Worm (Caenorhabditis elegans) whole organism, young adult: Measurements from ENCODE around the gene srxa-19.

Source experiments
- B0019.2 ChIP-seq: fragments of 200-800 bp; sonication (Bioruptor generic); conservative IDR thresholded peaks from 2 replicates; pipeline ENCODE4 v1.3.6; 2022; ENCODE audit warnings: missing genetic modification reagents, missing genetic modification characterization, missing compliant biosample characterization
- B0336.3 ChIP-seq: fragments of 200-800 bp; sonication (Bioruptor generic); IDR thresholded peaks from 2 replicates; pipeline ENCODE4 v1.3.6; 2022; ENCODE audit warnings: missing genetic modification characterization, missing compliant biosample characterization
- F10E7.11 ChIP-seq: sonication (generic microtip); optimal IDR thresholded peaks from 2 replicates; lab custom pipeline; 2017; ENCODE audit warnings: mild to moderate bottlenecking, missing genetic modification characterization, moderate library complexity, missing compliant biosample characterization
- F22D6.2 ChIP-seq: sonication (generic microtip); optimal IDR thresholded peaks from 2 replicates; lab custom pipeline; 2016; ENCODE audit warnings: mild to moderate bottlenecking, missing genetic modification characterization, missing compliant biosample characterization
- F23B12.7 ChIP-seq: sonication (generic microtip); optimal IDR thresholded peaks from 2 replicates; lab custom pipeline; 2017; ENCODE audit warnings: missing genetic modification characterization, mild to moderate bottlenecking, missing compliant biosample characterization, antibody characterized with exemption, moderate library complexity; ENCODE audit not compliant: insufficient read depth
- K11D2.4 ChIP-seq: fragments of 200-800 bp; sonication (Bioruptor generic); IDR thresholded peaks from 2 replicates; pipeline ENCODE4 v1.3.6; 2022; ENCODE audit warnings: missing genetic modification reagents, missing genetic modification characterization, missing compliant biosample characterization
- Y79H2A.3 ChIP-seq: fragments of 200-800 bp; sonication (Bioruptor generic); conservative IDR thresholded peaks from 2 replicates; pipeline ENCODE4 v1.3.6; 2022; ENCODE audit warnings: missing genetic modification reagents, missing genetic modification characterization, missing compliant biosample characterization
- ZK185.1 ChIP-seq: sonication (generic microtip); optimal IDR thresholded peaks from 2 replicates; lab custom pipeline; 2016; ENCODE audit warnings: mild to moderate bottlenecking, missing genetic modification characterization, missing compliant biosample characterization; ENCODE audit not compliant: poor library complexity, severe bottlenecking
- akir-1 ChIP-seq: fragments of 200-800 bp; sonication (Bioruptor generic); optimal IDR thresholded peaks from 2 replicates; lab custom pipeline; 2018; ENCODE audit warnings: mild to moderate bottlenecking, missing genetic modification characterization, moderate library complexity, missing compliant biosample characterization
- ama-1 ChIP-seq, 3 experiments: fragments of 150-350 bp in 1 of 3; sonication (generic microtip) in 2 of 3; optimal IDR thresholded peaks; 2 replicates each; lab custom pipeline; 2014 to 2018; ENCODE audit warnings: missing biosample characterization in 2 of 3, missing genetic modification characterization in 2 of 3, missing genetic modification reagents in 2 of 3
- attf-3 ChIP-seq: fragments of 200-800 bp; sonication (Bioruptor generic); conservative IDR thresholded peaks from 2 replicates; pipeline ENCODE4 v1.3.6; 2022; ENCODE audit warnings: missing genetic modification reagents, missing genetic modification characterization, missing compliant biosample characterization
- attf-5 ChIP-seq: fragments of 200-800 bp; sonication (Bioruptor generic); optimal IDR thresholded peaks from 2 replicates; lab custom pipeline; 2018; ENCODE audit warnings: mild to moderate bottlenecking, missing genetic modification characterization, missing compliant biosample characterization
- bed-2 ChIP-seq: fragments of 200-800 bp; sonication (Bioruptor generic); IDR thresholded peaks from 2 replicates; pipeline ENCODE4 v1.3.6; 2022; ENCODE audit warnings: missing genetic modification reagents, missing genetic modification characterization, missing compliant biosample characterization
- cebp-1 ChIP-seq, 2 experiments: fragments of 200-800 bp in 1 of 2; sonication (Bioruptor generic) in 1 of 2; sonication (generic microtip) in 1 of 2; IDR thresholded peaks in 1 of 2; optimal IDR thresholded peaks in 1 of 2; 2 replicates each; pipeline versions ENCODE4 v1.3.6 to Lab custom; 2017 to 2022; ENCODE audit warnings: missing compliant biosample characterization in 2 of 2, missing genetic modification characterization in 2 of 2, mild to moderate bottlenecking in 1 of 2, missing genetic modification reagents in 1 of 2, moderate library complexity in 1 of 2
- ceh-79 ChIP-seq: sonication (generic microtip); optimal IDR thresholded peaks from 2 replicates; lab custom pipeline; 2017; ENCODE audit warnings: mild to moderate bottlenecking, missing genetic modification characterization, missing compliant biosample characterization
- ceh-91 ChIP-seq: fragments of 200-800 bp; sonication (Bioruptor generic); IDR thresholded peaks from 2 replicates; pipeline ENCODE4 v1.3.6; 2022; ENCODE audit warnings: missing genetic modification reagents, missing genetic modification characterization, missing compliant biosample characterization
- die-1 ChIP-seq: sonication (generic microtip); optimal IDR thresholded peaks from 2 replicates; lab custom pipeline; 2016; ENCODE audit warnings: missing genotype, mild to moderate bottlenecking, missing genetic modification characterization, missing compliant biosample characterization
- dpl-1 ChIP-seq: fragments of 150-350 bp; optimal IDR thresholded peaks from 2 replicates; lab custom pipeline; 2014; ENCODE audit warnings: missing biosample characterization, missing genetic modification reagents, missing genetic modification characterization
- egrh-3 ChIP-seq: fragments of 200-800 bp; sonication (Bioruptor generic); IDR thresholded peaks from 2 replicates; pipeline ENCODE4 v1.3.6; 2022; ENCODE audit warnings: missing genetic modification reagents, missing genetic modification characterization, missing compliant biosample characterization
- ets-4 ChIP-seq: fragments of 200-800 bp; sonication (Bioruptor generic); optimal IDR thresholded peaks from 2 replicates; lab custom pipeline; 2018; ENCODE audit warnings: mild to moderate bottlenecking, missing genetic modification characterization, missing compliant biosample characterization
- fkh-3 ChIP-seq: sonication (generic microtip); optimal IDR thresholded peaks from 2 replicates; lab custom pipeline; 2016; ENCODE audit warnings: mild to moderate bottlenecking, missing genetic modification characterization, missing compliant biosample characterization
- hmg-20 ChIP-seq: fragments of 200-800 bp; sonication (Bioruptor generic); IDR thresholded peaks from 2 replicates; pipeline ENCODE4 v1.3.6; 2022; ENCODE audit warnings: missing genetic modification reagents, missing genetic modification characterization, missing compliant biosample characterization
- hsf-1 ChIP-seq: fragments of 200-800 bp; sonication (Bioruptor generic); IDR thresholded peaks from 2 replicates; pipeline ENCODE4 v1.3.6; 2022; ENCODE audit warnings: missing genetic modification reagents, missing genetic modification characterization, missing compliant biosample characterization
- let-607 ChIP-seq, 2 experiments: fragments of 200-800 bp in 1 of 2; sonication (Bioruptor generic) in 1 of 2; sonication (generic microtip) in 1 of 2; optimal IDR thresholded peaks; 2 replicates each; lab custom pipeline; 2016 to 2018; ENCODE audit warnings: mild to moderate bottlenecking in 2 of 2, missing compliant biosample characterization in 2 of 2, missing genetic modification characterization in 2 of 2, moderate library complexity in 2 of 2, missing genotype in 1 of 2
- lin-35 ChIP-seq, 3 experiments: fragments of 150-350 bp in 2 of 3; sonication (generic microtip) in 1 of 3; optimal IDR thresholded peaks; 2 replicates each; lab custom pipeline; 2014 to 2018; ENCODE audit warnings: missing biosample characterization in 3 of 3, missing genetic modification characterization in 3 of 3, missing genetic modification reagents in 3 of 3
- lin-40 ChIP-seq: sonication (generic microtip); optimal IDR thresholded peaks from 2 replicates; lab custom pipeline; 2016; ENCODE audit warnings: missing genetic modification characterization, mild to moderate bottlenecking, missing compliant biosample characterization, missing genotype, missing genetic modification reagents
- lin-54 ChIP-seq: fragments of 200-800 bp; sonication (Bioruptor generic); optimal IDR thresholded peaks from 2 replicates; lab custom pipeline; 2018; ENCODE audit warnings: mild to moderate bottlenecking, missing genetic modification characterization, missing compliant biosample characterization
- lir-1 ChIP-seq: fragments of 200-800 bp; sonication (Bioruptor generic); conservative IDR thresholded peaks from 2 replicates; pipeline ENCODE4 v1.3.6; 2022; ENCODE audit warnings: missing genetic modification reagents, missing genetic modification characterization, missing compliant biosample characterization
- nhr-120 ChIP-seq: fragments of 200-800 bp; sonication (Bioruptor generic); IDR thresholded peaks from 2 replicates; pipeline ENCODE4 v1.3.6; 2022; ENCODE audit warnings: missing genetic modification characterization, missing compliant biosample characterization
- nhr-179 ChIP-seq: sonication (generic microtip); optimal IDR thresholded peaks from 2 replicates; lab custom pipeline; 2016; ENCODE audit warnings: mild to moderate bottlenecking, missing genetic modification characterization, missing compliant biosample characterization
- nhr-80 ChIP-seq: sonication (generic microtip); optimal IDR thresholded peaks from 2 replicates; lab custom pipeline; 2016; ENCODE audit warnings: missing genetic modification characterization, missing compliant biosample characterization
- nhr-90 ChIP-seq: sonication (generic microtip); optimal IDR thresholded peaks from 2 replicates; lab custom pipeline; 2016; ENCODE audit warnings: missing genotype, mild to moderate bottlenecking, missing genetic modification characterization, missing compliant biosample characterization
- rec-8 ChIP-seq, 2 experiments: sonication (generic microtip); optimal IDR thresholded peaks; 2 replicates each; lab custom pipeline; 2016; ENCODE audit warnings: mild to moderate bottlenecking in 2 of 2, missing genetic modification characterization in 2 of 2, missing genetic modification reagents in 2 of 2, missing genotype in 2 of 2, missing biosample characterization in 1 of 2, missing compliant biosample characterization in 1 of 2, moderate library complexity in 1 of 2
- repo-1 ChIP-seq: sonication (generic microtip); optimal IDR thresholded peaks from 2 replicates; lab custom pipeline; 2017; ENCODE audit warnings: mild to moderate bottlenecking, missing genetic modification characterization, missing compliant biosample characterization
- sdz-38 ChIP-seq: sonication (generic microtip); optimal IDR thresholded peaks from 2 replicates; lab custom pipeline; 2016; ENCODE audit warnings: missing genotype, missing genetic modification characterization, missing compliant biosample characterization
- sea-2 ChIP-seq: fragments of 200-800 bp; sonication (Bioruptor generic); IDR thresholded peaks from 2 replicates; pipeline ENCODE4 v1.3.6; 2022; ENCODE audit warnings: missing genetic modification characterization, missing compliant biosample characterization
- snpc-4 ChIP-seq, 5 experiments: fragments of 150-350 bp in 1 of 5; sonication (generic microtip) in 4 of 5; optimal IDR thresholded peaks; 2 replicates each; lab custom pipeline; 2014 to 2018; ENCODE audit warnings: missing genetic modification characterization in 5 of 5, missing biosample characterization in 3 of 5, antibody characterized with exemption in 2 of 5, mild to moderate bottlenecking in 2 of 5, missing compliant biosample characterization in 2 of 5, missing genotype in 2 of 5, moderate library complexity in 2 of 5, missing genetic modification reagents in 1 of 5
- somi-1 ChIP-seq: fragments of 200-800 bp; sonication (Bioruptor generic); optimal IDR thresholded peaks from 2 replicates; lab custom pipeline; 2018; ENCODE audit warnings: mild to moderate bottlenecking, missing genetic modification characterization, missing compliant biosample characterization
- unc-130 ChIP-seq: sonication (generic microtip); optimal IDR thresholded peaks from 2 replicates; lab custom pipeline; 2016; ENCODE audit warnings: missing genetic modification reagents, missing genetic modification characterization, missing compliant biosample characterization
- unc-62 ChIP-seq: fragments of 150-350 bp; optimal IDR thresholded peaks from 2 replicates; lab custom pipeline; 2014; ENCODE audit warnings: missing biosample characterization, missing genetic modification reagents, missing genetic modification characterization
- ztf-18 ChIP-seq: sonication (generic microtip); optimal IDR thresholded peaks from 2 replicates; lab custom pipeline; 2016; ENCODE audit warnings: missing genotype, mild to moderate bottlenecking, missing genetic modification characterization, missing compliant biosample characterization

Gene srxa-19

DNA sequence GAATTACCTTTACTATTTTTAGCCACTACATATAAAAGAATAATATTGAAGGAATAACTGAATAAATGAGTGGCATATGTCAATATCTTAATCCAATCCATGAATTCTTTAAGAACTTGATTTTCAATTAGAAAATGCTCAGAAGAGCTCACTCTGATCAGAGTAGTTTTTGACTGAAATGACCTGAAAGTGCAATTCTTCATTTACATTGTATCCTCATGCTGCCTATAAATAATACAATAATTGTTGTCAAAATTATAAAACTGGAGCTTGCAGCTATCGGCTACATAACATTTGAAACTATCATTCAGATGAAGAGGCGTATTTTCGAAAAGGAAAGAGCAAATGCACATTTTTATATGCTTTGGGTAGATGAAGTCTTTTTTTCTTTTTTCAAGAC lies at the start of gene srxa-19:
Gene srxa-19, minus strand, starts transcription at position 101 of the 400 bp plus-strand sequence.
- TF ChIP-seq ceh-79 (tag; lab: Kevin White, UChicago) (no peak), sea-2 (no peak), bed-2 (GFP tag; lab: Robert Waterston, UW) (no peak), attf-3 (GFP tag; lab: Robert Waterston, UW) (no peak), repo-1 (tag; lab: Kevin White, UChicago) (no peak), somi-1 (no peak)

ce11 chrV:10168870-10169269 lies 46.3 kb upstream of the srxa-19 start:
- peak; percentile 5 for TF ChIP-seq lin-40 (tag; lab: Kevin White, UChicago)
- peak in 1 of 3 experiments; percentile 18 for TF ChIP-seq lin-35 (GFP tag; optimal IDR thresholded peaks at IDR 0.05; lab: Kevin White, UChicago)
- TF ChIP-seq cebp-1 (GFP tag; IDR thresholded peaks at IDR 0.05; lab: Robert Waterston, UW): no peak
- TF ChIP-seq cebp-1 (tag; optimal IDR thresholded peaks at IDR 0.05; lab: Kevin White, UChicago): peak; percentile 1
- TF ChIP-seq B0019.2 (GFP tag; lab: Robert Waterston, UW): no peak

ce11 chrV:10166368-10166767 lies 43.8 kb upstream of the srxa-19 start, which contains the start of gene C51E3.6:
TSS of gene C51E3.6 (minus strand) at chrV:10166468.
- no peak for TF ChIP-seq lin-40 (tag; lab: Kevin White, UChicago)
- no peak for TF ChIP-seq attf-5 (GFP tag; lab: Kevin White, UChicago)
- TF ChIP-seq die-1 (tag; lab: Kevin White, UChicago): no peak
- no peak for TF ChIP-seq cebp-1 (GFP tag; IDR thresholded peaks at IDR 0.05; lab: Robert Waterston, UW)
- TF ChIP-seq cebp-1 (tag; optimal IDR thresholded peaks at IDR 0.05; lab: Kevin White, UChicago): no peak
- no peak for TF ChIP-seq ztf-18
- no peak for TF ChIP-seq K11D2.4 (GFP tag; lab: Robert Waterston, UW)
- TF ChIP-seq egrh-3 (GFP tag; lab: Robert Waterston, UW): no peak
- no peak for TF ChIP-seq ama-1 (optimal IDR thresholded peaks at IDR 0.05; lab: Kevin White, UChicago)
- TF ChIP-seq ama-1 (GFP tag; optimal IDR thresholded peaks at IDR 0.05; lab: Kevin White, UChicago): no peak
- TF ChIP-seq unc-130 (GFP tag; lab: Kevin White, UChicago): no peak
- TF ChIP-seq sdz-38 (tag; lab: Kevin White, UChicago): no peak
- TF ChIP-seq lir-1 (GFP tag; lab: Robert Waterston, UW): no peak
- no peak for TF ChIP-seq snpc-4 (GFP tag; optimal IDR thresholded peaks at IDR 0.05; lab: Kevin White, UChicago)
- TF ChIP-seq snpc-4 (tag; optimal IDR thresholded peaks at IDR 0.05; lab: Kevin White, UChicago): no peak

DNA sequence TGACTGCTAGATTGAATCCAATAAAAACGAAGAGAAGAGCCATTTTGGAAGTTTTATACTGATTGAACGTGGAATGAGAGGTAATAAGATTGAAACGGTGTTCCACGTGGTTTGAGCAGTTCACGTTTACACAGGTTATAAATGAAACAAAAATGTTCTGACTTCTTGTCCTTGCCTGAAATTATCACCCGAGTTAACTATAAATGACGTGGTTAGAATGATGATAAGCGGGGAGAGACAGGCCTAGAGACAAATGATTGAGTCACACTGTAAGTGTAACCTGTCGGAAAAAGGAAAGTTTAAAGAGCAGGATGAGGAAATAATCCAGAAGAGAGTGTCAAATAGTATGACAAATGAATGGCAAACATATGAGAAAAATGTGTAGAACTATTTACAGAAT lies 38.4 kb upstream of the srxa-19 start, which contains the start of gene C51E3.10:
Gene C51E3.10, minus strand, starts transcription at position 181 of the 400 bp plus-strand sequence.
- no peak for TF ChIP-seq ceh-91 (GFP tag; lab: Robert Waterston, UW)
- no peak for TF ChIP-seq ztf-18
- TF ChIP-seq F22D6.2 (tag; lab: Kevin White, UChicago): no peak
- TF ChIP-seq lin-54 (GFP tag; lab: Kevin White, UChicago): no peak
- TF ChIP-seq Y79H2A.3 (GFP tag; lab: Robert Waterston, UW): no peak
- no peak for TF ChIP-seq nhr-179 (tag; lab: Kevin White, UChicago)
- no peak for TF ChIP-seq F23B12.7
- TF ChIP-seq let-607 (tag; optimal IDR thresholded peaks at IDR 0.05; lab: Kevin White, UChicago): peak; percentile 71 to 80
- no peak for TF ChIP-seq hsf-1 (GFP tag; lab: Robert Waterston, UW)
- no peak for TF ChIP-seq ZK185.1 (tag; lab: Kevin White, UChicago)
- TF ChIP-seq nhr-80: peak; percentile 92
- TF ChIP-seq B0336.3 (GFP tag; lab: Robert Waterston, UW): no peak
- no peak for TF ChIP-seq nhr-120 (GFP tag; lab: Robert Waterston, UW)
- TF ChIP-seq F10E7.11 (tag; lab: Kevin White, UChicago): no peak
- TF ChIP-seq ets-4 (GFP tag; lab: Kevin White, UChicago): peak; percentile 47
- TF ChIP-seq fkh-3 (tag; lab: Kevin White, UChicago): no peak
- no peak for TF ChIP-seq dpl-1 (GFP tag; lab: Kevin White, UChicago)
- no peak for TF ChIP-seq akir-1
- no peak for TF ChIP-seq hmg-20
- TF ChIP-seq lin-35 (GFP tag; optimal IDR thresholded peaks at IDR 0.05; lab: Kevin White, UChicago): no peak
- TF ChIP-seq unc-62 (GFP tag; lab: Kevin White, UChicago): peak; percentile 5
- no peak for TF ChIP-seq rec-8 (tag; optimal IDR thresholded peaks at IDR 0.05; lab: Kevin White, UChicago)
- peak; percentile 26 for TF ChIP-seq nhr-90 (tag; lab: Kevin White, UChicago)
- TF ChIP-seq cebp-1 (GFP tag; IDR thresholded peaks at IDR 0.05; lab: Robert Waterston, UW): no peak
- TF ChIP-seq cebp-1 (tag; optimal IDR thresholded peaks at IDR 0.05; lab: Kevin White, UChicago): no peak
